Worm (Caenorhabditis elegans): ENCODE results near the gene ZK856.5.

ZK856.5 gene

DNA sequence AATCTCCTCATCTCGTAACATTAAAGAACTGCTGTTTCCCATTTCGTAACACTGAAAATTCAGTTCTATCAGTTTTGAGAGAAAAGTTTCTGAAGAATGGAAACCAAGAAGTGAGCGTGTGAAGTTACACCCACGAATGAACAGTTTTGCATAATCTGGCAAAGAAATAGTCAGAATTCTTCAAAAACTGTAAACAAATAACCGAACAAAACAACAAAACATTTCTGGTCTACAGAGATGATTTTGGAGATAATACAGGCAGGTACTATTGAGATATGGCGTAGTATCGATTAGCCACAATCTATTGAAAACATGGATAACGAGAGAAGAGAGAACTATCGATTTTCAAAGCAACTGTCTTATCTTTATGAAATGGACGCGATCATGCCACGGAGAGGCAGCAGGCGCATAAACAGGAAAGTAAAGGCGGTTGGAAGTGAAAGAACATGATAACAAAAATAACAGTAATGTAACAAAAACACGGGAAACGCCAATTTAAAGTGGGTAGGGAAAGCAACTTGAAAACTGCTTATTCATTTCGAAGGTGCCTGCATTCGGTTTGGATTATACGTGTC, 13.6 kb upstream of the ZK856.5 start, which contains the start of gene chpf-1:
Gene chpf-1 (minus strand): TSS at position 51 of the 575 bp plus-strand sequence.
- TF ChIP-seq tbx-11 (GFP tag; IDR thresholded peaks at IDR 0.05) (no peak), scrt-1 (GFP tag; IDR thresholded peaks at IDR 0.05) (no peak), sea-1 (GFP tag; conservative IDR thresholded peaks at IDR 0.05) (no peak), flt-1 (GFP tag; IDR thresholded peaks at IDR 0.05) (no peak), B0310.2 (tag; optimal IDR thresholded peaks at IDR 0.05) (no peak), F13C5.2 (tag; optimal IDR thresholded peaks at IDR 0.05) (no peak), ama-1 (optimal IDR thresholded peaks at IDR 0.05) (no peak)

DNA sequence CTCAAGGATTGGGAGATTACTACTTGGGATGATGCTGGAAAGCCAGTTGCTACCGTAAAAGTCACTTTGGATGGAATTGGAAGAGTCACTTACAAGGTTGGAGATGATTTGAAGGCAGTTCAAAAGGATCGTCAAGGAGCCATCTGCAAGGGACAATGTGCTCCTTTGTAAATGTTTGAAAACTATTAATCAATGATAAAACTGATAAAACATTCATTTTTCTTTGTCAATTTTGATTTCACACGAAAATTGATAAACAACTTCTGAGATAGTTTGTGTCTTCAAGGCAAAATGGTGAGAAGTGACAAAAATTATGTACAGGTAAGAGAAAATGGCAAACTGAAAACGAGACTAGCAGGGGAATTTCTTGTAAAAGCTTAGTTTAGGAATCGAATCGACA, 12.4 kb upstream of the ZK856.5 start:
- TF ChIP-seq scrt-1 (GFP tag; IDR thresholded peaks at IDR 0.05) (no peak), B0310.2 (tag; optimal IDR thresholded peaks at IDR 0.05) (no peak), tbx-37 (GFP tag; conservative IDR thresholded peaks at IDR 0.05) (no peak), tbx-11 (GFP tag; IDR thresholded peaks at IDR 0.05) (no peak), ets-7 (tag; optimal IDR thresholded peaks at IDR 0.05) (no peak), hnd-1 (tag; optimal IDR thresholded peaks at IDR 0.05) (no peak), hmg-4 (GFP tag; optimal IDR thresholded peaks at IDR 0.05) (no peak), ceh-36 (tag; optimal IDR thresholded peaks at IDR 0.05) (no peak), F13C5.2 (tag; optimal IDR thresholded peaks at IDR 0.05) (no peak), sea-1 (GFP tag; conservative IDR thresholded peaks at IDR 0.05) (no peak), flt-1 (GFP tag; IDR thresholded peaks at IDR 0.05) (no peak), ceh-13 (GFP tag; optimal IDR thresholded peaks at IDR 0.05) (no peak), ama-1 (optimal IDR thresholded peaks at IDR 0.05) (no peak), hmbx-1 (tag; optimal IDR thresholded peaks at IDR 0.05) (no peak), pes-1 (GFP tag; IDR thresholded peaks at IDR 0.05) (no peak), aly-1 (tag; optimal IDR thresholded peaks at IDR 0.05) (no peak), tra-4 (tag; optimal IDR thresholded peaks at IDR 0.05) (no peak)

DNA sequence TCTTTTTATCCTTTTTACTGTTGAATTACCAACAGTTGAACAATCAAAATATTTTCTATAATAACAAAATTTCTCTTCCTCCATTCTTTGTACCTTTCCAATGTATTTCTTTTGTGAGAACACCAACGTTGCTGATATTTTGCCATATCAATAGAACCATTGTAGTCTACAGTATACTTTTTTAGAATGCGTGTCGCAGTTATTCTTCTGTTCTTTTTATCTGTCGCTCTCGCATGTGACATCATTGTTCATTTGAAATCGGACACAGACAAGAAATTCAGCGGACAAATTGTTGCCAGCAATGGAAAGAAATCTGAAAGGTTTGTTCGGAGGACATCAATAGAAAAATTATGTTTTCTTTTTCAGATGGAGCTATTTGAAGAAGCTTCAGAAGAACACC, 12.0 kb upstream of the ZK856.5 start, which contains the start of gene ZK856.7:
Gene ZK856.7 (plus strand): TSS at position 186 of the 400 bp plus-strand sequence.
- TF ChIP-seq aly-1 (tag; optimal IDR thresholded peaks at IDR 0.05) (no peak), F13C5.2 (tag; optimal IDR thresholded peaks at IDR 0.05) (no peak), hmg-4 (GFP tag; optimal IDR thresholded peaks at IDR 0.05) (no peak), pes-1 (GFP tag; IDR thresholded peaks at IDR 0.05) (no peak), B0310.2 (tag; optimal IDR thresholded peaks at IDR 0.05) (no peak), flt-1 (GFP tag; IDR thresholded peaks at IDR 0.05) (no peak), hnd-1 (tag; optimal IDR thresholded peaks at IDR 0.05) (no peak)

DNA sequence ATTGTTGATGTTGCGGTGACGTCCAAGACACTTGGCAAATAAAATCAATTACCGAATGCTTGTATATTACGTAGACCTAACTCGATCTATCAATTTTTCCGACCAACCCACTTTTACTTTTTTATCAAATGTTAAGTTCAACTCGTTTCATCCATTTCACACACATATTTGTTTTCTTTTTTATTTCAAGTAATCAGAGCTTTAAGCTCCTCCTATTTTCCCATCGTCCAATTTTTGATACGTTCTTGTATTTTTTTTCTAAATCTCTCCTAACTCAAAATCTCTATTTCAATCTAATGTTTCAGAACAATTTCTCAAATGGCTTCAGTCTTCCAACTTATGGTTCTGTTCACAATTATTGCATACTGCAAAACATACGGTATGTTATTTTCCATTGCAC, 8.5 kb upstream of the ZK856.5 start, which contains the start of gene ZK856.6:
Gene ZK856.6 (plus strand): TSS at position 301 of the 400 bp plus-strand sequence.
- TF ChIP-seq ceh-13 (GFP tag; optimal IDR thresholded peaks at IDR 0.05): no peak
- no peak for TF ChIP-seq flt-1 (GFP tag; IDR thresholded peaks at IDR 0.05)
- no peak for TF ChIP-seq hmg-4 (GFP tag; optimal IDR thresholded peaks at IDR 0.05)
- no peak for TF ChIP-seq tra-4 (tag; optimal IDR thresholded peaks at IDR 0.05)
- no peak for TF ChIP-seq ama-1 (optimal IDR thresholded peaks at IDR 0.05)
- TF ChIP-seq ets-7 (tag; optimal IDR thresholded peaks at IDR 0.05): no peak
- TF ChIP-seq aly-1 (tag; optimal IDR thresholded peaks at IDR 0.05): no peak
- TF ChIP-seq hnd-1 (tag; optimal IDR thresholded peaks at IDR 0.05): no peak
- TF ChIP-seq F13C5.2 (tag; optimal IDR thresholded peaks at IDR 0.05): no peak
- no peak for TF ChIP-seq hmbx-1 (tag; optimal IDR thresholded peaks at IDR 0.05)
- no peak for TF ChIP-seq tbx-37 (GFP tag; conservative IDR thresholded peaks at IDR 0.05)
- TF ChIP-seq pes-1 (GFP tag; IDR thresholded peaks at IDR 0.05): no peak
- TF ChIP-seq scrt-1 (GFP tag; IDR thresholded peaks at IDR 0.05): no peak
- TF ChIP-seq ceh-36 (tag; optimal IDR thresholded peaks at IDR 0.05): no peak
- no peak for TF ChIP-seq sea-1 (GFP tag; conservative IDR thresholded peaks at IDR 0.05)
- no peak for TF ChIP-seq B0310.2 (tag; optimal IDR thresholded peaks at IDR 0.05)
- no peak for TF ChIP-seq tbx-11 (GFP tag; IDR thresholded peaks at IDR 0.05)

DNA sequence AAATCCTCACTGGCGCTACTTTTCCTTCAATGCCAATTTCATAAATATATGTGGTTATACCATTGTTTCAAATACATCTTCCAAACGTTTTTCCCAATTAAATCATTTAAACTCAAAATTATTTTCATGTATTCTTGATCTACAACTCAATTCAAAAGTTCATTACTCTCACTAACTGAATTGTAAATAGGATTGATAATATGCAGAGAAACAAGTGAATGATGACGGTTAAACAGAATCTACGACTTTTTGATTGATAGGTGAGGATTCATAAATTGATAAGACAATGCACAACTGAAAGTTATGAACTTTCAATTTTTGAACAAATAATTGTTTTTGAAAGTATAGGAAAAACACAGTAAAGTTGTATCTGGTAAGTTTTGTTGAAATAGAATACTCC, 1.3 kb upstream of the ZK856.5 start:
- TF ChIP-seq F13C5.2 (tag; optimal IDR thresholded peaks at IDR 0.05): no peak
- TF ChIP-seq ets-7 (tag; optimal IDR thresholded peaks at IDR 0.05): no peak
- TF ChIP-seq ceh-13 (GFP tag; optimal IDR thresholded peaks at IDR 0.05): no peak
- no peak for TF ChIP-seq B0310.2 (tag; optimal IDR thresholded peaks at IDR 0.05)
- TF ChIP-seq ceh-36 (tag; optimal IDR thresholded peaks at IDR 0.05): no peak
- TF ChIP-seq pes-1 (GFP tag; IDR thresholded peaks at IDR 0.05): no peak
- no peak for TF ChIP-seq tra-4 (tag; optimal IDR thresholded peaks at IDR 0.05)
- TF ChIP-seq scrt-1 (GFP tag; IDR thresholded peaks at IDR 0.05): no peak
- TF ChIP-seq tbx-11 (GFP tag; IDR thresholded peaks at IDR 0.05): no peak

DNA sequence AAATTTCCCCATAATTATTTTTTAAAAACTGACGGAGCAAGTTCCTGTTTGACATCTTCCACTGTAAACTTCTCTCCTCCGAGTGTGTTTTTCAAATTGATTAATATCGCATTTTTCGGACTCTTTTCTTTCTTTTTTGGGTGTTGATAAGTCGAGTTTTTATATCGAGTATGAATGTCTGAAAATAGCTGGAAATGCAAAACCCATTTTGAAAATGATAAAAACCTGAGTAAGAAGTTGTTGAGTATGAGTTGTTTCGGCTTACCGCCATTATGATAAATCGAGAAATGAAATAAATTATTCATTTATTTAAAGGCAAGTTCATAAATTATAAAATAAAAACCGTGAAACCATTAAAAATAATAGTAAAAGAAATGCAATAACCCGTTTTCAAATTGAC, 4.2 kb downstream of the ZK856.5 start, which contains the start of gene ZK856.18:
Gene ZK856.18 (minus strand): TSS at position 289 of the 400 bp plus-strand sequence.
- no peak for TF ChIP-seq tbx-37 (GFP tag; conservative IDR thresholded peaks at IDR 0.05)
- TF ChIP-seq ama-1 (optimal IDR thresholded peaks at IDR 0.05): no peak
- TF ChIP-seq scrt-1 (GFP tag; IDR thresholded peaks at IDR 0.05): no peak
- TF ChIP-seq hmg-4 (GFP tag; optimal IDR thresholded peaks at IDR 0.05): no peak
- TF ChIP-seq hnd-1 (tag; optimal IDR thresholded peaks at IDR 0.05): no peak
- TF ChIP-seq aly-1 (tag; optimal IDR thresholded peaks at IDR 0.05): no peak
- no peak for TF ChIP-seq ets-7 (tag; optimal IDR thresholded peaks at IDR 0.05)
- no peak for TF ChIP-seq flt-1 (GFP tag; IDR thresholded peaks at IDR 0.05)
- no peak for TF ChIP-seq tra-4 (tag; optimal IDR thresholded peaks at IDR 0.05)
- no peak for TF ChIP-seq hmbx-1 (tag; optimal IDR thresholded peaks at IDR 0.05)
- no peak for TF ChIP-seq sea-1 (GFP tag; conservative IDR thresholded peaks at IDR 0.05)
- TF ChIP-seq B0310.2 (tag; optimal IDR thresholded peaks at IDR 0.05): no peak
- no peak for TF ChIP-seq ceh-13 (GFP tag; optimal IDR thresholded peaks at IDR 0.05)
- no peak for TF ChIP-seq ceh-36 (tag; optimal IDR thresholded peaks at IDR 0.05)
- TF ChIP-seq F13C5.2 (tag; optimal IDR thresholded peaks at IDR 0.05): no peak
- no peak for TF ChIP-seq tbx-11 (GFP tag; IDR thresholded peaks at IDR 0.05)
- TF ChIP-seq pes-1 (GFP tag; IDR thresholded peaks at IDR 0.05): no peak

DNA sequence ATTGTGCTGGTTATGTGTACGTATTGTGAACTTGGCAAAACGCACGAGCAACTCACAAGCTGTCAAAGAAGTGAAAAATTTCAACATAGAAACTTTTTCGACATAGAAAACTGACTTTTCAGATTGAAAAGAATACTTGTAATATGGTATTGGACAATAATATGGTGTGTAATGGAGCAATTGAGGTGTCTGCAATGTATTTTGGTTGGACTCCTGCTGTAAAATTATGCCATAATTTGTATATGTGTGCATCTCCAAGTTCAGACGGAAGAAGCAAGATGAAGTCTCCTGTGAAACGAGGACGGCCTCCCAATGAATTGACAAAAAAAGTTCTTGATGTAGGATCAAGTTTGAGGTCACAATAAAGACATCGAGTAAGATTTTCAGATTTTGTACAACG, 6.1 kb downstream of the ZK856.5 start:
- no peak for TF ChIP-seq aly-1 (tag; optimal IDR thresholded peaks at IDR 0.05)
- TF ChIP-seq tbx-37 (GFP tag; conservative IDR thresholded peaks at IDR 0.05): no peak
- TF ChIP-seq scrt-1 (GFP tag; IDR thresholded peaks at IDR 0.05): no peak
- no peak for TF ChIP-seq pes-1 (GFP tag; IDR thresholded peaks at IDR 0.05)
- TF ChIP-seq ceh-36 (tag; optimal IDR thresholded peaks at IDR 0.05): no peak
- no peak for TF ChIP-seq sea-1 (GFP tag; conservative IDR thresholded peaks at IDR 0.05)

Measured in whole organism, early embryonic.